Fruit fly (Drosophila melanogaster): ENCODE data around the gene CG1571.

The CG1571 gene

dm6 chrX:8061392-8062179, 14.1 kb upstream of the CG1571 start, which contains the start of gene mys (continued):
- peak; percentile 52; the same call in 1 of the 2 replicates for TF ChIP-seq E2f1 (GFP tag; IDR thresholded peaks at IDR 0.05)
- peak; percentile 13; the same call in 1 of the 2 replicates for TF ChIP-seq Drgx (GFP tag; IDR thresholded peaks at IDR 0.05)
- TF ChIP-seq Xrp1 (GFP tag; IDR thresholded peaks at IDR 0.05) = peak; percentile 64
- peak; percentile 84 for TF ChIP-seq HLHmδ (GFP tag; optimal IDR thresholded peaks at IDR 0.05)
- TF ChIP-seq Abd-B (GFP tag; optimal IDR thresholded peaks at IDR 0.05) = no peak
- peak; percentile 90 for TF ChIP-seq ato (GFP tag; IDR thresholded peaks at IDR 0.05; ENCODE audit: partially characterized antibody)
- TF ChIP-seq CG17802 (tag; optimal IDR thresholded peaks at IDR 0.05) = peak; percentile 55
- TF ChIP-seq fu2 (GFP tag; optimal IDR thresholded peaks at IDR 0.05) = peak; percentile 70
- peak; percentile 73 for TF ChIP-seq Hsf (GFP tag; optimal IDR thresholded peaks at IDR 0.05)
- TF ChIP-seq CG11695 (GFP tag; IDR thresholded peaks at IDR 0.05) = 0 out of 3 replicates have a peak, but pooled peaks have one; percentile 47
- peak; percentile 63 for TF ChIP-seq nom (GFP tag; optimal IDR thresholded peaks at IDR 0.05)
- TF ChIP-seq Hr3 (GFP tag; optimal IDR thresholded peaks at IDR 0.05) = peak; percentile 30
- TF ChIP-seq wdn (GFP tag; IDR thresholded peaks at IDR 0.05) = peak; percentile 61
- peak; percentile 95 for TF ChIP-seq gfzf (GFP tag; optimal IDR thresholded peaks at IDR 0.05)
- no peak for TF ChIP-seq wor (GFP tag; IDR thresholded peaks at IDR 0.05)
- peak; percentile 74 for TF ChIP-seq CG32532 (GFP tag; IDR thresholded peaks at IDR 0.05)
- TF ChIP-seq Pdp1 (GFP tag; optimal IDR thresholded peaks at IDR 0.05) = peak; percentile 58 to 68
- TF ChIP-seq GATAe (GFP tag; conservative IDR thresholded peaks at IDR 0.05) = no peak
- TF ChIP-seq CG15601 (tag; optimal IDR thresholded peaks at IDR 0.05) = peak; percentile 71
- peak; percentile 67 for TF ChIP-seq B-H2 (GFP tag; optimal IDR thresholded peaks at IDR 0.05)
- TF ChIP-seq CG6791 (GFP tag; IDR thresholded peaks at IDR 0.05; ENCODE audit: partially characterized antibody) = peak; percentile 93
- TF ChIP-seq CG6683 (GFP tag; optimal IDR thresholded peaks at IDR 0.05) = peak; percentile 34
- TF ChIP-seq ac (GFP tag; optimal IDR thresholded peaks at IDR 0.05) = no peak
- peak; percentile 13 for TF ChIP-seq az2 (GFP tag; optimal IDR thresholded peaks at IDR 0.05)
- TF ChIP-seq CG13424 (tag; optimal IDR thresholded peaks at IDR 0.05) = peak; percentile 48
- peak; percentile 68 for TF ChIP-seq pho (GFP tag; optimal IDR thresholded peaks at IDR 0.05)
- TF ChIP-seq Scr (GFP tag; IDR thresholded peaks at IDR 0.05; ENCODE audit: partially characterized antibody) = peak; percentile 92
- TF ChIP-seq Asciz (GFP tag; optimal IDR thresholded peaks at IDR 0.05) = no peak
- TF ChIP-seq CG8924 (tag; optimal IDR thresholded peaks at IDR 0.05) = peak; percentile 10
- no peak for TF ChIP-seq br (optimal IDR thresholded peaks at IDR 0.05)
- TF ChIP-seq CG2202 (tag; optimal IDR thresholded peaks at IDR 0.05) = peak; percentile 20
- TF ChIP-seq Dfd (GFP tag; optimal IDR thresholded peaks at IDR 0.05) = no peak
- peak; percentile 48 for TF ChIP-seq PHDP (tag; optimal IDR thresholded peaks at IDR 0.05)
- peak in 1 of 2 experiments; percentile 53 for TF ChIP-seq crp (GFP tag; optimal IDR thresholded peaks at IDR 0.05)
- TF ChIP-seq shn (GFP tag; optimal IDR thresholded peaks at IDR 0.05) = peak; percentile 80
- TF ChIP-seq CG10366 (GFP tag; IDR thresholded peaks at IDR 0.05) = peak; percentile 44; the same call in 1 of the 2 replicates
- peak; percentile 35 for TF ChIP-seq CG3065 (GFP tag; optimal IDR thresholded peaks at IDR 0.05)
- TF ChIP-seq gce (GFP tag; IDR thresholded peaks at IDR 0.05) = no peak
- peak; percentile 48 for TF ChIP-seq grau (tag; optimal IDR thresholded peaks at IDR 0.05)
- peak; percentile 86 for TF ChIP-seq sens (GFP tag)
- no peak for TF ChIP-seq cwo (GFP tag; optimal IDR thresholded peaks at IDR 0.05)
- TF ChIP-seq E2f2 (GFP tag; IDR thresholded peaks at IDR 0.05) = peak; percentile 59
- peak; percentile 94 for TF ChIP-seq zen2 (GFP tag; IDR thresholded peaks at IDR 0.05; ENCODE audit: partially characterized antibody)
- TF ChIP-seq crc (GFP tag; optimal IDR thresholded peaks at IDR 0.05) = peak; percentile 36
- peak; percentile 18 for TF ChIP-seq CG5245 (GFP tag; optimal IDR thresholded peaks at IDR 0.05)
- TF ChIP-seq mam (GFP tag; optimal IDR thresholded peaks at IDR 0.05) = peak; percentile 86
- TF ChIP-seq CG8765 (GFP tag; IDR thresholded peaks at IDR 0.05) = no peak
- peak; percentile 83 for TF ChIP-seq chm (GFP tag; IDR thresholded peaks at IDR 0.05)
- TF ChIP-seq maf-S (GFP tag; optimal IDR thresholded peaks at IDR 0.05) = peak; percentile 80
